Fruit fly (Drosophila melanogaster) whole organism, embryonic: ENCODE results near the gene CG6254.

Experiments
- Aef1 ChIP-seq: fragments of 200-800 bp; sonication (Bioruptor generic); IDR thresholded peaks from 3 replicates; pipeline ENCODE4 v1.3.6; 2022; ENCODE audit warnings: missing biosample characterization, missing genetic modification characterization
- Awh ChIP-seq: fragments of 200-800 bp; sonication (Bioruptor generic); IDR thresholded peaks from 2 replicates; pipeline ENCODE4, ENCODE4 v1.3.6; 2022; ENCODE audit warnings: missing biosample characterization, missing genetic modification characterization
- Blimp-1 ChIP-seq: fragments of 200-800 bp; sonication (Bioruptor generic); optimal IDR thresholded peaks from 3 replicates; lab custom pipeline; 2018; ENCODE audit warnings: missing biosample characterization, missing genetic modification characterization, mild to moderate bottlenecking, moderate library complexity, missing genetic modification reagents
- CG10366 ChIP-seq: fragments of 200-800 bp; sonication (Bioruptor generic); IDR thresholded peaks from 2 replicates; pipeline ENCODE4 v1.3.6; 2022; ENCODE audit warnings: missing biosample characterization, missing genetic modification characterization
- CG12155 ChIP-seq: fragments of 200-800 bp; sonication (Bioruptor generic); optimal IDR thresholded peaks from 3 replicates; lab custom pipeline; 2016; ENCODE audit warnings: missing biosample characterization, missing genetic modification characterization
- CG14050 ChIP-seq: fragments of 200-800 bp; sonication (Bioruptor generic); IDR thresholded peaks from 3 replicates; pipeline ENCODE4 v1.3.6; 2022; ENCODE audit warnings: missing biosample characterization, missing genetic modification characterization
- CG1529 ChIP-seq: fragments of 200-800 bp; sonication (Bioruptor generic); optimal IDR thresholded peaks from 3 replicates; lab custom pipeline; 2018; ENCODE audit warnings: missing biosample characterization, missing genetic modification characterization
- CG1603 ChIP-seq: fragments of 200-800 bp; sonication (Bioruptor generic); optimal IDR thresholded peaks from 2 replicates; lab custom pipeline; 2019; ENCODE audit warnings: missing biosample characterization, mild to moderate bottlenecking, missing genetic modification characterization, moderate library complexity
- CG17186 ChIP-seq: fragments of 200-800 bp; sonication (Bioruptor generic); optimal IDR thresholded peaks from 3 replicates; lab custom pipeline; 2017; ENCODE audit warnings: missing biosample characterization, missing genetic modification reagents, missing genetic modification characterization
- CG17612 ChIP-seq: fragments of 200-800 bp; sonication (Bioruptor generic); IDR thresholded peaks from 2 replicates; pipeline ENCODE4 v1.3.6; 2022; ENCODE audit warnings: missing biosample characterization, missing genetic modification characterization
- CG18262 ChIP-seq: fragments of 200-800 bp; optimal IDR thresholded peaks from 3 replicates; lab custom pipeline; 2019; ENCODE audit warnings: missing biosample characterization, mild to moderate bottlenecking, missing genetic modification characterization, moderate library complexity
- CG3847 ChIP-seq: fragments of 200-800 bp; sonication (Bioruptor generic); IDR thresholded peaks from 2 replicates; pipeline ENCODE4 v1.3.6; 2022; ENCODE audit warnings: missing biosample characterization, missing genetic modification characterization
- CG6254 ChIP-seq: fragments of 200-800 bp; sonication (Bioruptor generic); optimal IDR thresholded peaks from 3 replicates; lab custom pipeline; 2017; ENCODE audit warnings: mild to moderate bottlenecking, missing biosample characterization, missing genetic modification reagents, missing genetic modification characterization
- CG6765 ChIP-seq: fragments of 200-800 bp; sonication (Bioruptor generic); optimal IDR thresholded peaks from 3 replicates; lab custom pipeline; 2017; ENCODE audit warnings: missing biosample characterization, mild to moderate bottlenecking, missing genetic modification characterization
- CG7357 ChIP-seq: fragments of 200-800 bp; sonication (Bioruptor generic); IDR thresholded peaks from 3 replicates; pipeline ENCODE4 v1.3.6; 2022; ENCODE audit warnings: missing biosample characterization, missing genetic modification characterization
- CG7372 ChIP-seq: fragments of 200-800 bp; sonication (Bioruptor generic); IDR thresholded peaks from 2 replicates; pipeline ENCODE4 v1.3.6; 2022; ENCODE audit warnings: missing biosample characterization, missing genetic modification characterization
- CG7556 ChIP-seq: fragments of 200-800 bp; sonication (Bioruptor generic); optimal IDR thresholded peaks from 2 replicates; lab custom pipeline; 2017; ENCODE audit warnings: missing biosample characterization, mild to moderate bottlenecking, missing genetic modification characterization
- CG7839 ChIP-seq: fragments of 200-800 bp; sonication (Bioruptor generic); optimal IDR thresholded peaks from 3 replicates; lab custom pipeline; 2018; ENCODE audit warnings: missing biosample characterization, mild to moderate bottlenecking, missing genetic modification characterization, moderate library complexity
- CG8089 ChIP-seq: fragments of 200-800 bp; sonication (Bioruptor generic); optimal IDR thresholded peaks from 3 replicates; lab custom pipeline; 2016; ENCODE audit warnings: missing biosample characterization, missing genetic modification characterization
- CG9727 ChIP-seq: fragments of 200-800 bp; sonication (Bioruptor generic); optimal IDR thresholded peaks from 3 replicates; lab custom pipeline; 2017; ENCODE audit warnings: missing biosample characterization, mild to moderate bottlenecking, missing genetic modification characterization
- Drgx ChIP-seq: fragments of 200-800 bp; sonication (Bioruptor generic); IDR thresholded peaks from 2 replicates; pipeline ENCODE4 v1.3.6; 2022; ENCODE audit warnings: missing biosample characterization, missing genetic modification characterization
- HLH3B ChIP-seq: fragments of 200-800 bp; sonication (Bioruptor generic); IDR thresholded peaks from 2 replicates; pipeline ENCODE4 v1.3.6; 2022; ENCODE audit warnings: missing biosample characterization, missing genetic modification characterization
- Nf-YA ChIP-seq: fragments of 200-800 bp; sonication (Bioruptor generic); IDR thresholded peaks from 2 replicates; pipeline ENCODE4 v1.3.6; 2022; ENCODE audit warnings: missing biosample characterization, missing genetic modification characterization
- Opbp ChIP-seq: fragments of 200-800 bp; sonication (Bioruptor generic); IDR thresholded peaks from 3 replicates; pipeline ENCODE4 v1.3.6; 2022; ENCODE audit warnings: missing biosample characterization, missing genetic modification characterization; ENCODE audit not compliant: partially characterized antibody
- PHDP ChIP-seq: fragments of 200-800 bp; sonication (Bioruptor generic); optimal IDR thresholded peaks from 3 replicates; lab custom pipeline; 2018; ENCODE audit warnings: missing biosample characterization, mild to moderate bottlenecking, missing genetic modification characterization, moderate library complexity
- Sry-δ ChIP-seq: fragments of 200-800 bp; sonication (Bioruptor generic); optimal IDR thresholded peaks from 2 replicates; lab custom pipeline; 2016; ENCODE audit warnings: missing biosample characterization, missing genetic modification characterization
- amos ChIP-seq: fragments of 200-800 bp; sonication (Bioruptor generic); IDR thresholded peaks from 2 replicates; pipeline ENCODE4 v1.3.6; 2022; ENCODE audit warnings: missing biosample characterization, missing genetic modification characterization; ENCODE audit not compliant: partially characterized antibody
- ara ChIP-seq: fragments of 200-800 bp; sonication (Bioruptor generic); IDR thresholded peaks from 2 replicates; pipeline ENCODE4 v1.3.6; 2022; ENCODE audit warnings: missing biosample characterization, missing genetic modification characterization
- ase ChIP-seq: fragments of 200-800 bp; sonication (Bioruptor generic); IDR thresholded peaks from 3 replicates; pipeline ENCODE4 v1.3.6; 2022; ENCODE audit warnings: missing biosample characterization, missing genetic modification characterization
- chinmo ChIP-seq: fragments of 200-800 bp; sonication (Bioruptor generic); IDR thresholded peaks from 4 replicates; pipeline ENCODE4 v1.3.6; 2022; ENCODE audit warnings: missing biosample characterization, missing genetic modification characterization; ENCODE audit not compliant: partially characterized antibody
- chm ChIP-seq: fragments of 200-800 bp; sonication (Bioruptor generic); IDR thresholded peaks from 2 replicates; pipeline ENCODE4 v1.3.6; 2022; ENCODE audit warnings: missing biosample characterization, missing genetic modification characterization
- corto ChIP-seq: fragments of 200-800 bp; sonication (Bioruptor generic); optimal IDR thresholded peaks from 2 replicates; lab custom pipeline; 2016; ENCODE audit warnings: missing biosample characterization, mild to moderate bottlenecking, missing genetic modification characterization, moderate library complexity
- dati ChIP-seq: fragments of 200-800 bp; sonication (Bioruptor generic); IDR thresholded peaks from 2 replicates; pipeline ENCODE4 v1.3.6; 2022; ENCODE audit warnings: missing biosample characterization, missing genetic modification characterization
- disco-r ChIP-seq: fragments of 200-800 bp; sonication (Bioruptor generic); optimal IDR thresholded peaks from 2 replicates; lab custom pipeline; 2016; ENCODE audit warnings: missing biosample characterization, missing genetic modification characterization
- gem ChIP-seq: fragments of 200-800 bp; sonication (Bioruptor generic); optimal IDR thresholded peaks from 2 replicates; lab custom pipeline; 2019; ENCODE audit warnings: missing biosample characterization, mild to moderate bottlenecking, missing genetic modification characterization, moderate library complexity
- gfzf ChIP-seq: fragments of 200-800 bp; sonication (Bioruptor generic); optimal IDR thresholded peaks from 2 replicates; lab custom pipeline; 2016; ENCODE audit warnings: missing biosample characterization, mild to moderate bottlenecking, missing genetic modification characterization, moderate library complexity
- lilli ChIP-seq: fragments of 200-800 bp; sonication (Bioruptor generic); optimal IDR thresholded peaks from 3 replicates; lab custom pipeline; 2016; ENCODE audit warnings: missing biosample characterization, missing genetic modification characterization
- nau ChIP-seq: fragments of 200-800 bp; sonication (Bioruptor generic); optimal IDR thresholded peaks from 3 replicates; lab custom pipeline; 2017; ENCODE audit warnings: missing biosample characterization, mild to moderate bottlenecking, missing genetic modification characterization, missing genetic modification reagents
- nmo ChIP-seq: fragments of 200-800 bp; sonication (Bioruptor generic); optimal IDR thresholded peaks from 2 replicates; lab custom pipeline; 2018; ENCODE audit warnings: missing biosample characterization, mild to moderate bottlenecking, missing genetic modification characterization, moderate library complexity
- phol ChIP-seq: fragments of 200-800 bp; sonication (Bioruptor generic); optimal IDR thresholded peaks from 3 replicates; lab custom pipeline; 2018; ENCODE audit warnings: missing biosample characterization, mild to moderate bottlenecking, missing genetic modification characterization, moderate library complexity
- pita ChIP-seq: fragments of 200-800 bp; sonication (Bioruptor generic); optimal IDR thresholded peaks from 2 replicates; lab custom pipeline; 2017; ENCODE audit warnings: missing biosample characterization, mild to moderate bottlenecking, missing genetic modification characterization
- prd ChIP-seq, 3 experiments: fragments of >200 bp in 2 of 3; fragments of 200-800 bp in 1 of 3; sonication (Bioruptor generic) in 1 of 3; optimal IDR thresholded peaks in 2 of 3; IDR thresholded peaks in 1 of 3; 2 replicates in 2 of 3; 3 replicates in 1 of 3; pipeline versions ENCODE4 v1.3.6 to Lab custom; 2017 to 2022; ENCODE audit warnings: missing biosample characterization in 1 of 3, missing genetic modification characterization in 1 of 3
- seq ChIP-seq: fragments of 200-800 bp; sonication (Bioruptor generic); IDR thresholded peaks from 2 replicates; pipeline ENCODE4 v1.3.6; 2022; ENCODE audit warnings: missing biosample characterization, missing genetic modification characterization
- sob ChIP-seq: fragments of 200-800 bp; sonication (Bioruptor generic); IDR thresholded peaks from 2 replicates; pipeline ENCODE4 v1.3.6; 2022; ENCODE audit warnings: missing biosample characterization, missing genetic modification characterization
- stc ChIP-seq: fragments of 200-800 bp; sonication (Bioruptor generic); IDR thresholded peaks from 2 replicates; pipeline ENCODE4 v1.3.6; 2022; ENCODE audit warnings: missing biosample characterization, missing genetic modification characterization
- sug ChIP-seq: fragments of 200-800 bp; optimal IDR thresholded peaks from 2 replicates; lab custom pipeline; 2019; ENCODE audit warnings: missing biosample characterization, mild to moderate bottlenecking, missing genetic modification characterization, moderate library complexity

The CG6254 gene

dm6 chr3R:10139649-10140598 is 21.2 kb downstream of the CG6254 start, which contains the start of gene tws (continued):
- TF ChIP-seq chinmo (peak; percentile 66; the same call in 2 of the 4 replicates), CG10366 (GFP tag; lab: Robert Waterston, UW) (peak; percentile 33; the same call in 1 of the 2 replicates), nau (peak; percentile 3), Sry-δ (GFP tag; lab: Kevin White, UChicago) (peak; percentile 10), lilli (GFP tag; lab: Kevin White, UChicago) (peak; percentile 44), Nf-YA (GFP tag; lab: Robert Waterston, UW) (no peak), gfzf (GFP tag; lab: Kevin White, UChicago) (no peak), gem (tag; lab: Kevin White, UChicago) (peak; percentile 67), stc (GFP tag; lab: Robert Waterston, UW) (peak; percentile 63; the same call in 1 of the 2 replicates), HLH3B (GFP tag; lab: Robert Waterston, UW) (0 out of 2 replicates have a peak, but pooled peaks have one; percentile 5), chm (GFP tag; lab: Robert Waterston, UW) (0 out of 2 replicates have a peak, but pooled peaks have one; percentile 46), Awh (GFP tag; lab: Robert Waterston, UW) (peak; percentile 90), dati (peak; percentile 50; the same call in 1 of the 2 replicates), CG7372 (GFP tag; lab: Robert Waterston, UW) (no peak), CG18262 (tag; lab: Kevin White, UChicago) (peak; percentile 57), nmo (GFP tag; lab: Kevin White, UChicago) (peak; percentile 23), CG14050 (GFP tag; lab: Robert Waterston, UW) (no peak; the same call in 2 of the 3 replicates), CG1529 (peak; percentile 24), PHDP (tag; lab: Kevin White, UChicago) (peak; percentile 70), corto (GFP tag; lab: Kevin White, UChicago) (peak; percentile 30), prd (optimal IDR thresholded peaks at IDR 0.05; lab: Kevin White, UChicago) (no peak), prd (GFP tag; IDR thresholded peaks at IDR 0.05; lab: Robert Waterston, UW) (peak; percentile 33; the same call in 1 of the 3 replicates), Blimp-1 (peak; percentile 32), sug (tag; lab: Kevin White, UChicago) (peak; percentile 74), pita (no peak), CG17612 (GFP tag; lab: Robert Waterston, UW) (no peak), CG12155 (GFP tag; lab: Kevin White, UChicago) (no peak), CG1603 (tag; lab: Kevin White, UChicago) (peak; percentile 72), CG3847 (GFP tag; lab: Robert Waterston, UW) (peak; percentile 40; the same call in 1 of the 2 replicates), disco-r (GFP tag; lab: Kevin White, UChicago) (peak; percentile 53), sob (0 out of 2 replicates have a peak, but pooled peaks have one; percentile 36), CG7556 (GFP tag; lab: Kevin White, UChicago) (peak; percentile 76), CG9727 (GFP tag; lab: Kevin White, UChicago) (peak; percentile 54), CG6765 (GFP tag; lab: Kevin White, UChicago) (peak; percentile 59), amos (no peak; the same call in 1 of the 2 replicates), phol (peak; percentile 33), CG6254 (GFP tag; lab: Kevin White, UChicago) (peak; percentile 54), ase (no peak), CG8089 (peak; percentile 37), seq (GFP tag; lab: Robert Waterston, UW) (peak; percentile 66), Drgx (GFP tag; lab: Robert Waterston, UW) (peak; percentile 39; the same call in 1 of the 2 replicates), CG17186 (GFP tag; lab: Kevin White, UChicago) (no peak), Aef1 (GFP tag; lab: Robert Waterston, UW) (peak; percentile 28; the same call in 1 of the 3 replicates), Opbp (GFP tag; lab: Robert Waterston, UW) (0 out of 3 replicates have a peak, but pooled peaks have one; percentile 31), CG7357 (GFP tag; lab: Robert Waterston, UW) (0 out of 3 replicates have a peak, but pooled peaks have one; percentile 35), CG7839 (tag; lab: Kevin White, UChicago) (peak; percentile 51), ara (GFP tag; lab: Robert Waterston, UW) (peak; percentile 42; the same call in 1 of the 2 replicates)
